Fruit fly (Drosophila melanogaster) whole organism, embryonic: ENCODE data around the gene Mdr65.

ENCODE experiments used
- Ada2b ChIP-seq: fragments of 200-800 bp; sonication (Bioruptor generic); IDR thresholded peaks from 2 replicates; pipeline ENCODE4 v1.3.6; 2022; ENCODE audit warnings: missing biosample characterization, missing genetic modification characterization
- Atf6 ChIP-seq: fragments of 200-800 bp; sonication (Bioruptor generic); IDR thresholded peaks from 2 replicates; pipeline ENCODE4 v1.3.6; 2022; ENCODE audit warnings: missing biosample characterization, missing genetic modification characterization
- Blimp-1 ChIP-seq: fragments of 200-800 bp; sonication (Bioruptor generic); optimal IDR thresholded peaks from 3 replicates; lab custom pipeline; 2018; ENCODE audit warnings: missing biosample characterization, missing genetic modification characterization, mild to moderate bottlenecking, moderate library complexity, missing genetic modification reagents
- CG10147 ChIP-seq: fragments of 200-800 bp; sonication (Bioruptor generic); optimal IDR thresholded peaks from 2 replicates; lab custom pipeline; 2019; ENCODE audit warnings: missing biosample characterization, mild to moderate bottlenecking, missing genetic modification characterization, moderate library complexity
- CG10543 ChIP-seq: fragments of 200-800 bp; sonication (Bioruptor generic); optimal IDR thresholded peaks from 3 replicates; lab custom pipeline; 2017; ENCODE audit warnings: missing biosample characterization, mild to moderate bottlenecking, missing genetic modification characterization, moderate library complexity
- CG11456 ChIP-seq: fragments of 200-800 bp; sonication (Bioruptor generic); IDR thresholded peaks from 3 replicates; pipeline ENCODE4 v1.3.6; 2022; ENCODE audit warnings: missing biosample characterization, missing genetic modification characterization
- CG13424 ChIP-seq: fragments of 200-800 bp; sonication (Bioruptor generic); optimal IDR thresholded peaks from 2 replicates; lab custom pipeline; 2019; ENCODE audit warnings: missing biosample characterization, mild to moderate bottlenecking, missing genetic modification characterization, moderate library complexity
- CG17829 ChIP-seq: fragments of 200-800 bp; optimal IDR thresholded peaks from 2 replicates; lab custom pipeline; 2019; ENCODE audit warnings: missing biosample characterization, mild to moderate bottlenecking, missing genetic modification characterization, moderate library complexity
- CG18619 ChIP-seq: fragments of 200-800 bp; sonication (Bioruptor generic); optimal IDR thresholded peaks from 3 replicates; lab custom pipeline; 2017; ENCODE audit warnings: missing biosample characterization, mild to moderate bottlenecking, missing genetic modification characterization
- CG18764 ChIP-seq: fragments of 200-800 bp; sonication (Bioruptor generic); optimal IDR thresholded peaks from 3 replicates; lab custom pipeline; 2016; ENCODE audit warnings: missing biosample characterization, missing genetic modification characterization
- CG31224 ChIP-seq: fragments of 200-800 bp; sonication (Bioruptor generic); IDR thresholded peaks from 2 replicates; pipeline ENCODE4 v1.3.6; 2022; ENCODE audit warnings: missing biosample characterization, missing genetic modification characterization
- CG3281 ChIP-seq: fragments of 200-800 bp; sonication (Bioruptor generic); optimal IDR thresholded peaks from 3 replicates; lab custom pipeline; 2017; ENCODE audit warnings: missing biosample characterization, mild to moderate bottlenecking, missing genetic modification characterization
- CG4282 ChIP-seq: fragments of 200-800 bp; sonication (Bioruptor generic); optimal IDR thresholded peaks from 2 replicates; lab custom pipeline; 2016; ENCODE audit warnings: missing biosample characterization, missing genetic modification characterization
- CG6272 ChIP-seq: fragments of 200-800 bp; sonication (Bioruptor generic); IDR thresholded peaks from 2 replicates; pipeline ENCODE4 v1.3.6; 2022; ENCODE audit warnings: missing biosample characterization, missing genetic modification characterization
- CG8290 ChIP-seq, 3 experiments: fragments of 200-800 bp; sonication (Bioruptor generic); optimal IDR thresholded peaks; 2 replicates each; lab custom pipeline; 2016 to 2019; ENCODE audit warnings: missing biosample characterization in 3 of 3, missing genetic modification characterization in 3 of 3, mild to moderate bottlenecking in 2 of 3, moderate library complexity in 1 of 3
- CG9797 ChIP-seq: fragments of 200-800 bp; sonication (Bioruptor generic); optimal IDR thresholded peaks from 3 replicates; lab custom pipeline; 2018; ENCODE audit warnings: missing biosample characterization, mild to moderate bottlenecking, missing genetic modification characterization
- CG9932 ChIP-seq: fragments of 200-800 bp; sonication (Bioruptor generic); IDR thresholded peaks from 2 replicates; pipeline ENCODE4 v1.3.6; 2022; ENCODE audit warnings: missing biosample characterization, missing genetic modification characterization
- D19A ChIP-seq: fragments of 200-800 bp; optimal IDR thresholded peaks from 3 replicates; lab custom pipeline; 2019; ENCODE audit warnings: missing biosample characterization, mild to moderate bottlenecking, missing genetic modification characterization, moderate library complexity
- Doc3 ChIP-seq: fragments of 200-800 bp; sonication (Bioruptor generic); IDR thresholded peaks from 3 replicates; pipeline ENCODE4 v1.3.6; 2022; ENCODE audit warnings: missing biosample characterization, missing genetic modification characterization; ENCODE audit not compliant: partially characterized antibody
- E2f2 ChIP-seq: fragments of 200-800 bp; sonication (Bioruptor generic); IDR thresholded peaks from 2 replicates; pipeline ENCODE4 v1.3.6; 2022; ENCODE audit warnings: missing biosample characterization, missing genetic modification characterization
- Ets65A ChIP-seq: fragments of 200-800 bp; sonication (Bioruptor generic); peaks from one replicate; lab custom pipeline; 2016; ENCODE audit warnings: missing biosample characterization, missing genetic modification characterization
- Fer1 ChIP-seq: fragments of 200-800 bp; sonication (Bioruptor generic); optimal IDR thresholded peaks from 2 replicates; lab custom pipeline; 2017; ENCODE audit warnings: missing biosample characterization, mild to moderate bottlenecking, missing genetic modification characterization
- Gug ChIP-seq: fragments of 200-800 bp; sonication (Bioruptor generic); IDR thresholded peaks from 4 replicates; pipeline ENCODE4 v1.3.6; 2022; ENCODE audit warnings: missing biosample characterization, missing genetic modification characterization
- H15 ChIP-seq: fragments of 200-800 bp; sonication (Bioruptor generic); IDR thresholded peaks from 3 replicates; pipeline ENCODE4 v1.3.6; 2022; ENCODE audit warnings: missing biosample characterization, missing genetic modification characterization
- Hmx ChIP-seq: fragments of 200-800 bp; sonication (Bioruptor generic); optimal IDR thresholded peaks from 2 replicates; lab custom pipeline; 2016; ENCODE audit warnings: missing biosample characterization, missing genetic modification characterization
- Jarid2 ChIP-seq: fragments of 200-800 bp; sonication (Bioruptor generic); optimal IDR thresholded peaks from 3 replicates; lab custom pipeline; 2017; ENCODE audit warnings: mild to moderate bottlenecking, missing biosample characterization, missing genetic modification reagents, missing genetic modification characterization
- Kr ChIP-seq: fragments of 200-800 bp; sonication (Bioruptor generic); optimal IDR thresholded peaks from 2 replicates; lab custom pipeline; 2017; ENCODE audit warnings: missing biosample characterization, mild to moderate bottlenecking, missing genetic modification characterization
- Mad ChIP-seq: fragments of 200-800 bp; sonication (Bioruptor generic); optimal IDR thresholded peaks from 2 replicates; lab custom pipeline; 2016; ENCODE audit warnings: missing biosample characterization, missing genetic modification characterization
- NFAT ChIP-seq: fragments of 200-800 bp; sonication (Bioruptor generic); IDR thresholded peaks from 2 replicates; pipeline ENCODE4 v1.3.6; 2022; ENCODE audit warnings: missing biosample characterization, missing genetic modification characterization
- PHDP ChIP-seq: fragments of 200-800 bp; sonication (Bioruptor generic); optimal IDR thresholded peaks from 3 replicates; lab custom pipeline; 2018; ENCODE audit warnings: missing biosample characterization, mild to moderate bottlenecking, missing genetic modification characterization, moderate library complexity
- Sin3A ChIP-seq: fragments of >200 bp; optimal IDR thresholded peaks from 2 replicates; lab custom pipeline; 2018
- Sox100B ChIP-seq: fragments of 200-800 bp; sonication (Bioruptor generic); optimal IDR thresholded peaks from 3 replicates; lab custom pipeline; 2018; ENCODE audit warnings: missing biosample characterization, mild to moderate bottlenecking, missing genetic modification characterization
- Tbp ChIP-seq: fragments of >200 bp; optimal IDR thresholded peaks from 2 replicates; lab custom pipeline; 2018; ENCODE audit warnings: missing biosample characterization, missing genetic modification characterization
- al ChIP-seq: fragments of 200-800 bp; sonication (Bioruptor generic); IDR thresholded peaks from 2 replicates; pipeline ENCODE4 v1.3.6; 2022; ENCODE audit warnings: missing biosample characterization, missing genetic modification characterization
- az2 ChIP-seq: fragments of 200-800 bp; sonication (Bioruptor generic); optimal IDR thresholded peaks from 3 replicates; lab custom pipeline; 2016; ENCODE audit warnings: missing biosample characterization, missing genetic modification characterization
- da ChIP-seq: fragments of 200-800 bp; sonication (Bioruptor generic); optimal IDR thresholded peaks from 2 replicates; lab custom pipeline; 2016; ENCODE audit warnings: missing biosample characterization, missing genetic modification characterization
- fu2 ChIP-seq: fragments of 200-800 bp; sonication (Bioruptor generic); optimal IDR thresholded peaks from 2 replicates; lab custom pipeline; 2016; ENCODE audit warnings: missing biosample characterization, missing genetic modification characterization
- gsb ChIP-seq: fragments of 200-800 bp; sonication (Bioruptor generic); IDR thresholded peaks from 2 replicates; pipeline ENCODE4 v1.3.6; 2022; ENCODE audit warnings: missing biosample characterization, missing genetic modification characterization
- hb ChIP-seq: fragments of 200-800 bp; sonication (Bioruptor generic); IDR thresholded peaks from 3 replicates; pipeline ENCODE4 v1.3.6; 2022; ENCODE audit warnings: missing biosample characterization, missing genetic modification characterization; ENCODE audit not compliant: partially characterized antibody
- hbn ChIP-seq: fragments of 200-800 bp; sonication (Bioruptor generic); IDR thresholded peaks from 2 replicates; pipeline ENCODE4 v1.3.6; 2022; ENCODE audit warnings: missing biosample characterization, missing genetic modification characterization; ENCODE audit not compliant: partially characterized antibody
- jumu ChIP-seq: fragments of 200-800 bp; sonication (Bioruptor generic); optimal IDR thresholded peaks from 3 replicates; lab custom pipeline; 2016; ENCODE audit warnings: missing biosample characterization, missing genetic modification characterization
- kni ChIP-seq: fragments of 200-800 bp; sonication (Bioruptor generic); optimal IDR thresholded peaks from 3 replicates; lab custom pipeline; 2017; ENCODE audit warnings: mild to moderate bottlenecking, missing biosample characterization, missing genetic modification reagents, missing genetic modification characterization
- pros ChIP-seq: fragments of 200-800 bp; sonication (Bioruptor generic); optimal IDR thresholded peaks from 3 replicates; lab custom pipeline; 2019; ENCODE audit warnings: missing biosample characterization, mild to moderate bottlenecking, missing genetic modification characterization, moderate library complexity
- psq ChIP-seq: fragments of 200-800 bp; sonication (Bioruptor generic); optimal IDR thresholded peaks from 2 replicates; lab custom pipeline; 2017; ENCODE audit warnings: missing biosample characterization, missing genetic modification characterization
- sd ChIP-seq: fragments of 200-800 bp; sonication (Bioruptor generic); optimal IDR thresholded peaks from 3 replicates; lab custom pipeline; 2018; ENCODE audit warnings: missing biosample characterization, mild to moderate bottlenecking, missing genetic modification characterization, moderate library complexity
- shn ChIP-seq: fragments of 200-800 bp; sonication (Bioruptor generic); optimal IDR thresholded peaks from 3 replicates; lab custom pipeline; 2016; ENCODE audit warnings: missing biosample characterization, missing genetic modification characterization
- slp2 ChIP-seq: fragments of 200-800 bp; sonication (Bioruptor generic); optimal IDR thresholded peaks from 2 replicates; lab custom pipeline; 2016; ENCODE audit warnings: missing biosample characterization, missing genetic modification characterization
- ssp ChIP-seq: fragments of 200-800 bp; sonication (Bioruptor generic); IDR thresholded peaks from 2 replicates; pipeline ENCODE4 v1.3.6; 2022; ENCODE audit warnings: missing biosample characterization, missing genetic modification characterization
- tna ChIP-seq: fragments of 200-800 bp; sonication (Bioruptor generic); IDR thresholded peaks from 2 replicates; pipeline ENCODE4 v1.3.6; 2022; ENCODE audit warnings: missing biosample characterization, missing genetic modification characterization; ENCODE audit not compliant: partially characterized antibody
- zf30C ChIP-seq: fragments of 200-800 bp; sonication (Bioruptor generic); optimal IDR thresholded peaks from 3 replicates; lab custom pipeline; 2018; ENCODE audit warnings: missing biosample characterization, mild to moderate bottlenecking, missing genetic modification characterization

Mdr65 gene

DNA sequence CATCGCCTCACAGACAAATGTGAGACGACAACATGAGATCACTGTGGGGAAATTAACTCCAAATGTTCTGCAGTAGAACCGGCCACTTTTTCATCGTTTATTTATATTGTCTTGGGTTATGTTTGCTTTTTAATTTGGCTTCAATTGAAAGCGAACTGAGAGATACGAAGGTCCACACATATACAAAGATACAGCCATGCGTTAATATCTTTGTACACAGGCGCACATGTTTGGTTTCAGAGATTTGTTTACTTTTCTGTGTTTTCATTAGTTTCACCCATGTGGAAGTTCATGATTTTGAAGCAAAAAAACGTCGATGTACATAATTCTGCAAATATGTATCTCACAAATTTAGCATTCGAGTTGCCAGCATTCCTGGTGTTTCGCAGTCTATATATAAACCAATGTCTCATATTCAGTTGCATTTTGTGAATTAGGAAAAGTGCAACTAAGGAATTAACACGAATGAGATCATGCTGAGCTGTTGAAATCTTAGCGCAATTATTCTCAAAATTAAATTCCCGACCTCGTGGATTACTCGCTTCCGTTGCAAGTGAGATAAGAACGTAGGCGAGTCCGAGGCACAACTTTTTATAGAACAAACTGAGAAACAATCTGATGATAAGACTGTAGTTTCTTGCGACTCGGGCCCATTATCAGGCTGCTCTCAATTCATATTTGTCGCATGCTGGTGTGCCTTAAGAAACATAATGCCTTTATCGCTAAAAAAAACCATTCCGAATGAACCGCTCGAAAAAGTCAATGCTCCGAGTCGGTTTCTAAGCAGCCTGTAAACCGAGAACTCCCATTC is 29.4 kb downstream of the Mdr65 start (continued):
- TF ChIP-seq PHDP (tag; lab: Kevin White, UChicago) (no peak), H15 (no peak), Sox100B (GFP tag; lab: Kevin White, UChicago) (no peak), pros (peak; percentile 58), D19A (tag; lab: Kevin White, UChicago) (no peak), zf30C (GFP tag; lab: Kevin White, UChicago) (peak; percentile 26), kni (GFP tag; lab: Kevin White, UChicago) (peak; percentile 90), CG3281 (GFP tag; lab: Kevin White, UChicago) (no peak), CG6272 (GFP tag; lab: Robert Waterston, UW) (no peak), jumu (GFP tag; lab: Kevin White, UChicago) (no peak), hbn (no peak), fu2 (GFP tag; lab: Kevin White, UChicago) (no peak), Jarid2 (GFP tag; lab: Kevin White, UChicago) (peak; percentile 28), Fer1 (no peak), CG10147 (GFP tag; lab: Kevin White, UChicago) (no peak), Tbp (GFP tag; lab: Kevin White, UChicago) (no peak), slp2 (GFP tag; lab: Kevin White, UChicago) (no peak), Sin3A (lab: Kevin White, UChicago) (no peak), psq (GFP tag; lab: Kevin White, UChicago) (no peak), CG10543 (GFP tag; lab: Kevin White, UChicago) (no peak), Mad (GFP tag; lab: Kevin White, UChicago) (no peak), CG13424 (tag; lab: Kevin White, UChicago) (no peak), tna (GFP tag; lab: Robert Waterston, UW) (no peak), CG9932 (GFP tag; lab: Robert Waterston, UW) (no peak), CG31224 (no peak), CG11456 (no peak), Atf6 (GFP tag; lab: Robert Waterston, UW) (0 out of 2 replicates have a peak, but pooled peaks have one; percentile 27), Ada2b (GFP tag; lab: Robert Waterston, UW) (no peak), al (GFP tag; lab: Robert Waterston, UW) (no peak), Kr (peak; percentile 61), Ets65A (GFP tag; lab: Kevin White, UChicago) (no peak), NFAT (GFP tag; lab: Robert Waterston, UW) (no peak), CG9797 (no peak), CG4282 (GFP tag; lab: Kevin White, UChicago) (no peak), CG8290 (GFP tag; optimal IDR thresholded peaks at IDR 0.05; lab: Kevin White, UChicago) (no peak), CG8290 (tag; optimal IDR thresholded peaks at IDR 0.05; lab: Kevin White, UChicago) (peak in 1 of 2 experiments; percentile 4), Gug (GFP tag; lab: Robert Waterston, UW) (no peak), CG18619 (GFP tag; lab: Kevin White, UChicago) (peak; percentile 42), Doc3 (no peak), sd (tag; lab: Kevin White, UChicago) (no peak), Hmx (GFP tag; lab: Kevin White, UChicago) (no peak), hb (no peak), gsb (no peak), Blimp-1 (GFP tag; lab: Kevin White, UChicago) (no peak), CG18764 (GFP tag; lab: Kevin White, UChicago) (peak; percentile 30), shn (no peak), ssp (GFP tag; lab: Robert Waterston, UW) (no peak), da (GFP tag; lab: Kevin White, UChicago) (no peak), E2f2 (GFP tag; lab: Robert Waterston, UW) (no peak; the same call in 1 of the 2 replicates), CG17829 (tag; lab: Kevin White, UChicago) (no peak), az2 (GFP tag; lab: Kevin White, UChicago) (no peak)
